Worm (Caenorhabditis elegans): ENCODE results near the gene shn-1.

ce11 chrII:11371981-11372380, 18.8 kb downstream of the shn-1 start, which contains the start of gene C33B4.2:
- TF ChIP-seq madf-3 (GFP tag; IDR thresholded peaks at IDR 0.05) (no peak), ztf-25 (GFP tag; IDR thresholded peaks at IDR 0.05) (no peak), lin-35 (GFP tag; optimal IDR thresholded peaks at IDR 0.05) (no peak), nhr-90 (tag; optimal IDR thresholded peaks at IDR 0.05) (no peak), Y53F4B.3 (GFP tag; IDR thresholded peaks at IDR 0.05) (no peak)

Measured in whole organism, young adult.